Fruit fly (Drosophila melanogaster): ENCODE results near the gene Sras.

Sras gene

DNA sequence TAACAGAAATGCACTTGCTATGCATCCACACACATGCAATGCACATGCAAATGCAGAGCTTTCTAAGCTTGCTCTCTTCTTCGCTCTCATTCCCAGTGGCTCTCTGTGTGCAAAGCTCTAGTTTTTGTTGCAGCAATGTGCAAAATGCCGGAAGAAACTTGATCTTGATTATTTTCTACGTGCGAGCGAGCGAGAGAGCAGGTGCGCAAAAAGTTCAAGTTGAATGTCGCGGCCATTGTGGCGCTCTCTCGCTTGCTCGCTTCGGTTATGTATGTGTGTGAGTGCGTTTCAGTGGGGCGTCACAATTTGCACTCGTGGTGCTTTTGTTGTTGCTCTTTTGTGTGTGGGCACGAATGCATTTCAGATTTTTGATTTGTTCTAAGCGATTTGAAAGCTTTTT is 47.0 kb downstream of the Sras start:
- TF ChIP-seq tj (GFP tag; optimal IDR thresholded peaks at IDR 0.05) (peak; percentile 28), kay (GFP tag; ENCODE audit: borderline replicate concordance) (no peak), CG33017 (tag; optimal IDR thresholded peaks at IDR 0.05) (peak; percentile 0), cic (GFP tag; optimal IDR thresholded peaks at IDR 0.05) (peak; percentile 71), CG14711 (tag; optimal IDR thresholded peaks at IDR 0.05) (no peak), CG7101 (tag; optimal IDR thresholded peaks at IDR 0.05) (peak; percentile 24), Mnt (GFP tag; optimal IDR thresholded peaks at IDR 0.05) (peak; percentile 53), bab1 (GFP tag; optimal IDR thresholded peaks at IDR 0.05) (peak; percentile 14), cnc (optimal IDR thresholded peaks at IDR 0.05) (no peak), CG12768 (GFP tag; optimal IDR thresholded peaks at IDR 0.05) (peak; percentile 47), ovo (GFP tag; optimal IDR thresholded peaks at IDR 0.05) (no peak), CG11617 (GFP tag; optimal IDR thresholded peaks at IDR 0.05) (no peak)

DNA sequence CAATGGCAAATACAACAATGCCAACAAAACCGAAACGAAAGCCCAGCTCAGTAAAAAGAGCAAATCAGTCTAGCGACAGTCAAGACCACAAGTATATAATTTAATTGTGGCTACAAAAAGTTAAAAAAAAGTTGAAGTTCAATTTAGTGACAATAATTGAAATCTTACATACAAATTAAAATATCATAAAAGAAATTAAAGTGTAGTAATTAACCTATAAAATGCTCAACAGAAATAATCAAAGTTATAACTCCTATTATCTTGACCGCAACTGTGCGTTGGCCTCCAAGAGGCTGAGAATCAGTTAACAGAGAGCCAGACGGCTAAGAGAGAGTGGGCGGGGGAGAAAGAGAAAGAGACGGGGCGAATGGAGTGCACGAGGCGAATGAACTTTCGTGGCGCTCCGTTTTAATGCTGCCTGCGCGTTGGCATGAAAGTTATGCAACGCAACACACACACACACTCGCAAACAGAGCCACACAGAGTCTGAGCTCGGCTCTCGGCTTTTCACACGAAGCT is 48.2 kb downstream of the Sras start:
- no peak for TF ChIP-seq toe (GFP tag; optimal IDR thresholded peaks at IDR 0.05)
- TF ChIP-seq pad (GFP tag; optimal IDR thresholded peaks at IDR 0.05): no peak
- no peak for TF ChIP-seq bab1 (GFP tag; optimal IDR thresholded peaks at IDR 0.05)
- no peak for TF ChIP-seq Clk (GFP tag; optimal IDR thresholded peaks at IDR 0.05)
- peak; percentile 58 for TF ChIP-seq CG33017 (tag; optimal IDR thresholded peaks at IDR 0.05)
- TF ChIP-seq cnc (optimal IDR thresholded peaks at IDR 0.05): no peak
- TF ChIP-seq kay (GFP tag; ENCODE audit: borderline replicate concordance): peak; percentile 66
- no peak for TF ChIP-seq Mnt (GFP tag; optimal IDR thresholded peaks at IDR 0.05)
- peak; percentile 25 for TF ChIP-seq CG7045 (GFP tag; optimal IDR thresholded peaks at IDR 0.05)
- no peak for TF ChIP-seq CG5204 (GFP tag; optimal IDR thresholded peaks at IDR 0.05)
- no peak for TF ChIP-seq cic (GFP tag; optimal IDR thresholded peaks at IDR 0.05)
- peak; percentile 14 for TF ChIP-seq CG7101 (tag; optimal IDR thresholded peaks at IDR 0.05)
- TF ChIP-seq CG12768 (GFP tag; optimal IDR thresholded peaks at IDR 0.05): no peak
- no peak for TF ChIP-seq tj (GFP tag; optimal IDR thresholded peaks at IDR 0.05)
- no peak for TF ChIP-seq Crg-1 (GFP tag; optimal IDR thresholded peaks at IDR 0.05)
- TF ChIP-seq CG11617 (GFP tag; optimal IDR thresholded peaks at IDR 0.05): no peak
- peak; percentile 22 for TF ChIP-seq CG14711 (tag; optimal IDR thresholded peaks at IDR 0.05)
- no peak for TF ChIP-seq ovo (GFP tag; optimal IDR thresholded peaks at IDR 0.05)
- no peak for TF ChIP-seq Hr96 (GFP tag; optimal IDR thresholded peaks at IDR 0.05)
- TF ChIP-seq CG1620 (GFP tag; optimal IDR thresholded peaks at IDR 0.05): no peak

Data from whole organism, adult.